Worm (Caenorhabditis elegans): ENCODE results near the gene rab-30.

DNA sequence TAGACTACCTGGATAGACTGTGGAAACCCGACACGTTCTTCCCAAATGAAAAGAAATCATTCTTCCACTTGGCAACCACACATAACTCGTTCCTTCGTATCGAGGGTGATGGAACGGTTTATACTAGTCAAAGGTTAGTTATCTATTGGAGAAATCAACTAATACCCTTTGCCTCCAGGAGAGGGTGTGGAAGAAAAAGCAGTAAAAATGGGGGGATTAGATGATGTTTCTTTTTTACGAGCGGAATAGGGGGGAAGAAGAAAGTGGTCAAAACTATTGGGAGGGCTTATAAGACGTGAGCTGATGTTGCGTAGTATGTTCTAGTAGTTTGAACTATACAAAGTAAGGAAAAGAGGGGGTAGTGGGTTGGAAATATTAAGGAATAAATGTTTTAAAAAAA is 37.4 kb upstream of the rab-30 start:
- TF ChIP-seq sptf-2 (GFP tag; optimal IDR thresholded peaks at IDR 0.05) (no peak), hrde-1 (tag; optimal IDR thresholded peaks at IDR 0.05; ENCODE audit: borderline replicate concordance) (no peak), unc-62 (GFP tag; optimal IDR thresholded peaks at IDR 0.05) (no peak), snpc-4 (GFP tag; optimal IDR thresholded peaks at IDR 0.05) (no peak), snpc-4 (tag; optimal IDR thresholded peaks at IDR 0.05) (no peak), somi-1 (GFP tag; optimal IDR thresholded peaks at IDR 0.05) (no peak), ceh-100 (GFP tag; IDR thresholded peaks at IDR 0.05) (no peak), rcor-1 (GFP tag; IDR thresholded peaks at IDR 0.05) (no peak), sdz-38 (tag; optimal IDR thresholded peaks at IDR 0.05) (no peak), nfyb-1 (GFP tag; IDR thresholded peaks at IDR 0.05) (no peak), nfya-1 (tag; optimal IDR thresholded peaks at IDR 0.05; ENCODE audit: borderline replicate concordance, insufficient read depth) (no peak), aptf-2 (GFP tag; conservative IDR thresholded peaks at IDR 0.05) (no peak), snpc-1.1 (tag; optimal IDR thresholded peaks at IDR 0.05; ENCODE audit: insufficient read depth) (no peak), xnd-1 (tag; optimal IDR thresholded peaks at IDR 0.05) (no peak)

Measured in whole organism, young adult.